Worm (Caenorhabditis elegans) whole organism, young adult: Measurements from ENCODE around the gene rpap-2.

Source experiments
- F33H1.4 ChIP-seq: fragments of 200-800 bp; sonication (Bioruptor generic); IDR thresholded peaks from 2 replicates; pipeline ENCODE4 v1.3.6; 2022; ENCODE audit warnings: missing genetic modification reagents, missing genetic modification characterization, missing compliant biosample characterization
- Y53G8AR.9 ChIP-seq: fragments of 200-800 bp; sonication (Bioruptor generic); conservative IDR thresholded peaks from 2 replicates; pipeline ENCODE4 v1.3.6; 2022; ENCODE audit warnings: missing genetic modification reagents, missing genetic modification characterization, missing compliant biosample characterization
- Y95B8A.8 ChIP-seq: fragments of 200-800 bp; sonication (Bioruptor generic); IDR thresholded peaks from 2 replicates; pipeline ENCODE4 v1.3.6; 2022; ENCODE audit warnings: missing genetic modification reagents, missing genetic modification characterization, missing compliant biosample characterization
- attf-6 ChIP-seq: fragments of 200-800 bp; sonication (Bioruptor generic); IDR thresholded peaks from 2 replicates; pipeline ENCODE4 v1.3.6; 2022; ENCODE audit warnings: missing genetic modification reagents, missing genetic modification characterization, missing compliant biosample characterization
- cebp-2 ChIP-seq: fragments of 200-800 bp; sonication (Bioruptor generic); IDR thresholded peaks from 2 replicates; pipeline ENCODE4 v1.3.6; 2022; ENCODE audit warnings: missing genetic modification characterization, missing compliant biosample characterization
- chd-7 ChIP-seq: sonication (generic microtip); optimal IDR thresholded peaks from 2 replicates; lab custom pipeline; 2016; ENCODE audit warnings: mild to moderate bottlenecking, missing genetic modification characterization, moderate library complexity, missing compliant biosample characterization
- egrh-3 ChIP-seq: fragments of 200-800 bp; sonication (Bioruptor generic); IDR thresholded peaks from 2 replicates; pipeline ENCODE4 v1.3.6; 2022; ENCODE audit warnings: missing genetic modification reagents, missing genetic modification characterization, missing compliant biosample characterization
- ekl-4 ChIP-seq: fragments of 200-800 bp; sonication (Bioruptor generic); IDR thresholded peaks from 2 replicates; pipeline ENCODE4 v1.3.6; 2022; ENCODE audit warnings: missing genetic modification reagents, missing genetic modification characterization, missing compliant biosample characterization
- hmg-1.2 ChIP-seq: fragments of 200-800 bp; sonication (Bioruptor generic); IDR thresholded peaks from 2 replicates; pipeline ENCODE4 v1.3.6; 2022; ENCODE audit warnings: missing genetic modification reagents, missing genetic modification characterization, missing compliant biosample characterization
- let-526 ChIP-seq: fragments of 200-800 bp; sonication (Bioruptor generic); IDR thresholded peaks from 2 replicates; pipeline ENCODE4 v1.3.6; 2022; ENCODE audit warnings: missing genetic modification reagents, missing genetic modification characterization, missing compliant biosample characterization
- lin-35 ChIP-seq, 3 experiments: fragments of 150-350 bp in 2 of 3; sonication (generic microtip) in 1 of 3; optimal IDR thresholded peaks; 2 replicates each; lab custom pipeline; 2014 to 2018; ENCODE audit warnings: missing biosample characterization in 3 of 3, missing genetic modification characterization in 3 of 3, missing genetic modification reagents in 3 of 3
- lin-54 ChIP-seq: fragments of 200-800 bp; sonication (Bioruptor generic); optimal IDR thresholded peaks from 2 replicates; lab custom pipeline; 2018; ENCODE audit warnings: mild to moderate bottlenecking, missing genetic modification characterization, missing compliant biosample characterization
- lir-1 ChIP-seq: fragments of 200-800 bp; sonication (Bioruptor generic); conservative IDR thresholded peaks from 2 replicates; pipeline ENCODE4 v1.3.6; 2022; ENCODE audit warnings: missing genetic modification reagents, missing genetic modification characterization, missing compliant biosample characterization
- mcd-1 ChIP-seq: fragments of 200-800 bp; sonication (Bioruptor generic); IDR thresholded peaks from 2 replicates; pipeline ENCODE4 v1.3.6; 2022; ENCODE audit warnings: missing genetic modification reagents, missing genetic modification characterization, missing compliant biosample characterization
- nfya-1 ChIP-seq: sonication (generic microtip); optimal IDR thresholded peaks from 2 replicates; lab custom pipeline; 2017; ENCODE audit warnings: antibody characterized with exemption, missing compliant biosample characterization, missing genetic modification characterization, borderline replicate concordance; ENCODE audit not compliant: insufficient read depth
- nfyb-1 ChIP-seq: fragments of 200-800 bp; sonication (Bioruptor generic); IDR thresholded peaks from 2 replicates; pipeline ENCODE4 v1.3.6; 2022; ENCODE audit warnings: missing genetic modification reagents, missing genetic modification characterization, missing compliant biosample characterization
- nhr-90 ChIP-seq: sonication (generic microtip); optimal IDR thresholded peaks from 2 replicates; lab custom pipeline; 2016; ENCODE audit warnings: missing genotype, mild to moderate bottlenecking, missing genetic modification characterization, missing compliant biosample characterization
- pbrm-1 ChIP-seq: fragments of 200-800 bp; sonication (Bioruptor generic); IDR thresholded peaks from 2 replicates; pipeline ENCODE4 v1.3.6; 2022; ENCODE audit warnings: missing genetic modification reagents, missing genetic modification characterization, missing compliant biosample characterization
- rcor-1 ChIP-seq: fragments of 200-800 bp; sonication (Bioruptor generic); IDR thresholded peaks from 2 replicates; pipeline ENCODE4 v1.3.6; 2022; ENCODE audit warnings: missing genetic modification reagents, missing genetic modification characterization, missing compliant biosample characterization
- repo-1 ChIP-seq: sonication (generic microtip); optimal IDR thresholded peaks from 2 replicates; lab custom pipeline; 2017; ENCODE audit warnings: mild to moderate bottlenecking, missing genetic modification characterization, missing compliant biosample characterization
- snpc-4 ChIP-seq, 5 experiments: fragments of 150-350 bp in 1 of 5; sonication (generic microtip) in 4 of 5; optimal IDR thresholded peaks; 2 replicates each; lab custom pipeline; 2014 to 2018; ENCODE audit warnings: missing genetic modification characterization in 5 of 5, missing biosample characterization in 3 of 5, antibody characterized with exemption in 2 of 5, mild to moderate bottlenecking in 2 of 5, missing compliant biosample characterization in 2 of 5, missing genotype in 2 of 5, moderate library complexity in 2 of 5, missing genetic modification reagents in 1 of 5
- somi-1 ChIP-seq: fragments of 200-800 bp; sonication (Bioruptor generic); optimal IDR thresholded peaks from 2 replicates; lab custom pipeline; 2018; ENCODE audit warnings: mild to moderate bottlenecking, missing genetic modification characterization, missing compliant biosample characterization
- zfh-2 ChIP-seq: fragments of 200-800 bp; sonication (Bioruptor generic); conservative IDR thresholded peaks from 2 replicates; pipeline ENCODE4 v1.3.6; 2022; ENCODE audit warnings: missing genetic modification reagents, missing genetic modification characterization, missing compliant biosample characterization
- ztf-18 ChIP-seq: sonication (generic microtip); optimal IDR thresholded peaks from 2 replicates; lab custom pipeline; 2016; ENCODE audit warnings: missing genotype, mild to moderate bottlenecking, missing genetic modification characterization, missing compliant biosample characterization
- ztf-25 ChIP-seq: fragments of 200-800 bp; sonication (Bioruptor generic); IDR thresholded peaks from 2 replicates; pipeline ENCODE4 v1.3.6; 2022; ENCODE audit warnings: missing genetic modification reagents, missing genetic modification characterization, missing compliant biosample characterization
- ztf-6 ChIP-seq: fragments of 200-800 bp; sonication (Bioruptor generic); IDR thresholded peaks from 2 replicates; pipeline ENCODE4 v1.3.6; 2022; ENCODE audit warnings: missing genetic modification reagents, missing genetic modification characterization, missing compliant biosample characterization

rpap-2 gene

ce11 chrIII:8956146-8956646 is 11.6 kb upstream of the rpap-2 start, which contains the start of the genes ZK643.5 and ZK643.2 (continued):
- TF ChIP-seq snpc-4 (GFP tag; optimal IDR thresholded peaks at IDR 0.05; lab: Kevin White, UChicago) (peak; percentile 8), snpc-4 (tag; optimal IDR thresholded peaks at IDR 0.05; lab: Kevin White, UChicago) (peak in 1 of 4 experiments; percentile 5), lin-54 (GFP tag; lab: Kevin White, UChicago) (peak; percentile 70)

- TF ChIP-seq lir-1 (GFP tag; lab: Robert Waterston, UW) (no peak), F33H1.4 (GFP tag; lab: Robert Waterston, UW) (no peak), Y53G8AR.9 (no peak), mcd-1 (GFP tag; lab: Robert Waterston, UW) (no peak), somi-1 (GFP tag; lab: Kevin White, UChicago) (no peak), attf-6 (no peak), ekl-4 (GFP tag; lab: Robert Waterston, UW) (no peak)
These were observed 7.1 kb upstream of the rpap-2 start, which contains the start of gene ZK643.6 for ce11 chrIII:8960664-8961063. ZK643.6 (minus strand) TSS chrIII:8960764.

ce11 chrIII:8961993-8962392 is 5.8 kb upstream of the rpap-2 start, which contains the start of gene grl-25:
grl-25 (plus strand) TSS chrIII:8962293.
- TF ChIP-seq egrh-3 (no peak), ztf-18 (no peak), nfya-1 (tag; lab: Kevin White, UChicago) (no peak), ztf-6 (GFP tag; lab: Robert Waterston, UW) (no peak), lin-35 (GFP tag; optimal IDR thresholded peaks at IDR 0.05; lab: Kevin White, UChicago) (no peak)

ce11 chrIII:8962475-8962874 is 5.3 kb upstream of the rpap-2 start:
- TF ChIP-seq nfyb-1 (0 out of 2 replicates have a peak, but pooled peaks have one; percentile 54), egrh-3 (peak; percentile 99), ztf-25 (GFP tag; lab: Robert Waterston, UW) (no peak), rcor-1 (GFP tag; lab: Robert Waterston, UW) (no peak), Y95B8A.8 (GFP tag; lab: Robert Waterston, UW) (no peak), let-526 (GFP tag; lab: Robert Waterston, UW) (no peak), pbrm-1 (GFP tag; lab: Robert Waterston, UW) (0 out of 2 replicates have a peak, but pooled peaks have one; percentile 20), repo-1 (tag; lab: Kevin White, UChicago) (no peak), zfh-2 (GFP tag; lab: Robert Waterston, UW) (peak; percentile 93), mcd-1 (GFP tag; lab: Robert Waterston, UW) (peak; percentile 60; the same call in 1 of the 2 replicates), hmg-1.2 (GFP tag; lab: Robert Waterston, UW) (no peak)

ce11 chrIII:8964684-8965283 is 3.0 kb upstream of the rpap-2 start:
- TF ChIP-seq cebp-2 (GFP tag; lab: Robert Waterston, UW) (no peak), chd-7 (tag; lab: Kevin White, UChicago) (no peak), nhr-90 (tag; lab: Kevin White, UChicago) (no peak), zfh-2 (GFP tag; lab: Robert Waterston, UW) (peak; percentile 84), Y53G8AR.9 (no peak), egrh-3 (peak; percentile 94)
- TF ChIP-seq, all 124 proteins: peak for 2
